Fruit fly (Drosophila melanogaster) whole organism, embryonic: ENCODE measurements around the gene CG46467.

Experiments used
- Ada2b ChIP-seq: fragments of 200-800 bp; sonication (Bioruptor generic); IDR thresholded peaks from 2 replicates; pipeline ENCODE4 v1.3.6; 2022; ENCODE audit warnings: missing biosample characterization, missing genetic modification characterization
- Atf3 ChIP-seq: fragments of 200-800 bp; sonication (Bioruptor generic); optimal IDR thresholded peaks from 3 replicates; lab custom pipeline; 2016; ENCODE audit warnings: missing biosample characterization, missing genetic modification characterization
- B-H1 ChIP-seq: fragments of 200-800 bp; sonication (Bioruptor generic); IDR thresholded peaks from 3 replicates; pipeline ENCODE4 v1.3.6; 2022; ENCODE audit warnings: missing biosample characterization, missing genetic modification characterization
- BEAF-32 ChIP-seq: fragments of 200-800 bp; sonication (Bioruptor generic); optimal IDR thresholded peaks from 3 replicates; lab custom pipeline; 2017; ENCODE audit warnings: missing biosample characterization, missing genetic modification characterization, mild to moderate bottlenecking, moderate library complexity, missing genetic modification reagents
- Bdp1 ChIP-seq: fragments of 200-800 bp; sonication (Bioruptor generic); optimal IDR thresholded peaks from 3 replicates; lab custom pipeline; 2016; ENCODE audit warnings: missing biosample characterization, missing genetic modification characterization
- CG11456 ChIP-seq: fragments of 200-800 bp; sonication (Bioruptor generic); IDR thresholded peaks from 3 replicates; pipeline ENCODE4 v1.3.6; 2022; ENCODE audit warnings: missing biosample characterization, missing genetic modification characterization
- CG13424 ChIP-seq: fragments of 200-800 bp; sonication (Bioruptor generic); optimal IDR thresholded peaks from 2 replicates; lab custom pipeline; 2019; ENCODE audit warnings: missing biosample characterization, mild to moderate bottlenecking, missing genetic modification characterization, moderate library complexity
- CG14710 ChIP-seq: fragments of 200-800 bp; sonication (Bioruptor generic); optimal IDR thresholded peaks from 3 replicates; lab custom pipeline; 2019; ENCODE audit warnings: missing biosample characterization, mild to moderate bottlenecking, missing genetic modification characterization, moderate library complexity
- CG15696 ChIP-seq: fragments of 200-800 bp; sonication (Bioruptor generic); optimal IDR thresholded peaks from 2 replicates; lab custom pipeline; 2019; ENCODE audit warnings: missing biosample characterization, mild to moderate bottlenecking, missing genetic modification characterization, moderate library complexity
- CG2120 ChIP-seq: fragments of 200-800 bp; sonication (Bioruptor generic); optimal IDR thresholded peaks from 3 replicates; lab custom pipeline; 2016; ENCODE audit warnings: missing biosample characterization, missing genetic modification characterization
- CG2875 ChIP-seq: fragments of 200-800 bp; sonication (Bioruptor generic); optimal IDR thresholded peaks from 2 replicates; lab custom pipeline; 2017; ENCODE audit warnings: missing biosample characterization, mild to moderate bottlenecking, missing genetic modification characterization, missing genetic modification reagents
- CG3065 ChIP-seq: fragments of 200-800 bp; sonication (Bioruptor generic); optimal IDR thresholded peaks from 2 replicates; lab custom pipeline; 2016; ENCODE audit warnings: missing biosample characterization, missing genetic modification characterization
- CG31388 ChIP-seq: fragments of 200-800 bp; sonication (Bioruptor generic); optimal IDR thresholded peaks from 2 replicates; lab custom pipeline; 2016; ENCODE audit warnings: missing biosample characterization, missing genetic modification characterization
- CG6765 ChIP-seq: fragments of 200-800 bp; sonication (Bioruptor generic); optimal IDR thresholded peaks from 3 replicates; lab custom pipeline; 2017; ENCODE audit warnings: missing biosample characterization, mild to moderate bottlenecking, missing genetic modification characterization
- CG7786 ChIP-seq: fragments of 200-800 bp; sonication (Bioruptor generic); optimal IDR thresholded peaks from 2 replicates; lab custom pipeline; 2016; ENCODE audit warnings: missing biosample characterization, missing genetic modification characterization
- CG8944 ChIP-seq: fragments of 200-800 bp; sonication (Bioruptor generic); optimal IDR thresholded peaks from 3 replicates; lab custom pipeline; 2016; ENCODE audit warnings: missing biosample characterization, missing genetic modification characterization
- CG9215 ChIP-seq: fragments of 200-800 bp; sonication (Bioruptor generic); IDR thresholded peaks from 2 replicates; pipeline ENCODE4 v1.3.6; 2022; ENCODE audit warnings: missing biosample characterization, missing genetic modification characterization
- CG9437 ChIP-seq: fragments of 200-800 bp; sonication (Bioruptor generic); optimal IDR thresholded peaks from 2 replicates; lab custom pipeline; 2018; ENCODE audit warnings: missing biosample characterization, mild to moderate bottlenecking, missing genetic modification characterization
- Dad ChIP-seq: fragments of 200-800 bp; sonication (Bioruptor generic); optimal IDR thresholded peaks from 3 replicates; lab custom pipeline; 2016; ENCODE audit warnings: missing biosample characterization, missing genetic modification characterization
- Ets97D ChIP-seq: fragments of 200-800 bp; sonication (Bioruptor generic); optimal IDR thresholded peaks from 3 replicates; lab custom pipeline; 2016; ENCODE audit warnings: missing biosample characterization, missing genetic modification characterization
- Fer3 ChIP-seq: fragments of 200-800 bp; sonication (Bioruptor generic); optimal IDR thresholded peaks from 2 replicates; lab custom pipeline; 2018; ENCODE audit warnings: missing biosample characterization, mild to moderate bottlenecking, missing genetic modification characterization, moderate library complexity
- H15 ChIP-seq: fragments of 200-800 bp; sonication (Bioruptor generic); IDR thresholded peaks from 3 replicates; pipeline ENCODE4 v1.3.6; 2022; ENCODE audit warnings: missing biosample characterization, missing genetic modification characterization
- Hr39 ChIP-seq: fragments of >200 bp; optimal IDR thresholded peaks from 2 replicates; lab custom pipeline; 2017
- Hr78 ChIP-seq, 2 experiments: fragments of 200-800 bp in 1 of 2; fragments of >200 bp in 1 of 2; sonication (Bioruptor generic) in 1 of 2; optimal IDR thresholded peaks; 2 replicates each; lab custom pipeline; 2017 to 2019; ENCODE audit warnings: missing biosample characterization in 2 of 2, missing genetic modification characterization in 2 of 2, mild to moderate bottlenecking in 1 of 2, moderate library complexity in 1 of 2
- Oaz ChIP-seq: fragments of 200-800 bp; sonication (Bioruptor generic); IDR thresholded peaks from 2 replicates; pipeline ENCODE4 v1.3.6; 2022; ENCODE audit warnings: missing biosample characterization, missing genetic modification characterization
- Ssrp ChIP-seq: fragments of 200-800 bp; sonication (Bioruptor generic); optimal IDR thresholded peaks from 2 replicates; lab custom pipeline; 2018; ENCODE audit warnings: missing biosample characterization, mild to moderate bottlenecking, missing genetic modification characterization, moderate library complexity
- Vsx1 ChIP-seq: fragments of 200-800 bp; sonication (Bioruptor generic); optimal IDR thresholded peaks from 2 replicates; lab custom pipeline; 2017; ENCODE audit warnings: missing biosample characterization, mild to moderate bottlenecking, missing genetic modification characterization, missing genetic modification reagents
- ato ChIP-seq: fragments of 200-800 bp; sonication (Bioruptor generic); IDR thresholded peaks from 2 replicates; pipeline ENCODE4 v1.3.6; 2022; ENCODE audit warnings: missing biosample characterization, missing genetic modification characterization; ENCODE audit not compliant: partially characterized antibody
- cwo ChIP-seq: fragments of 200-800 bp; sonication (Bioruptor generic); optimal IDR thresholded peaks from 3 replicates; lab custom pipeline; 2017; ENCODE audit warnings: missing biosample characterization, missing genetic modification characterization, mild to moderate bottlenecking, moderate library complexity, missing genetic modification reagents
- dm ChIP-seq: fragments of 200-800 bp; sonication (Bioruptor generic); optimal IDR thresholded peaks from 3 replicates; lab custom pipeline; 2016; ENCODE audit warnings: missing biosample characterization, missing genetic modification characterization
- eyg ChIP-seq: fragments of 200-800 bp; sonication (Bioruptor generic); optimal IDR thresholded peaks from 3 replicates; lab custom pipeline; 2016; ENCODE audit warnings: missing biosample characterization, missing genetic modification characterization
- klu ChIP-seq: fragments of 200-800 bp; sonication (Bioruptor generic); IDR thresholded peaks from 2 replicates; pipeline ENCODE4 v1.3.6; 2022; ENCODE audit warnings: missing biosample characterization, missing genetic modification characterization
- kni ChIP-seq: fragments of 200-800 bp; sonication (Bioruptor generic); optimal IDR thresholded peaks from 3 replicates; lab custom pipeline; 2017; ENCODE audit warnings: mild to moderate bottlenecking, missing biosample characterization, missing genetic modification reagents, missing genetic modification characterization
- nerfin-2 ChIP-seq: fragments of 200-800 bp; sonication (Bioruptor generic); IDR thresholded peaks from 2 replicates; pipeline ENCODE4 v1.3.6; 2022; ENCODE audit warnings: missing biosample characterization, missing genetic modification characterization; ENCODE audit not compliant: partially characterized antibody
- nom ChIP-seq: fragments of 200-800 bp; sonication (Bioruptor generic); optimal IDR thresholded peaks from 2 replicates; lab custom pipeline; 2017; ENCODE audit warnings: missing biosample characterization, missing genetic modification characterization, mild to moderate bottlenecking, moderate library complexity, missing genetic modification reagents
- org-1 ChIP-seq: fragments of 200-800 bp; sonication (Bioruptor generic); optimal IDR thresholded peaks from 2 replicates; lab custom pipeline; 2017; ENCODE audit warnings: missing biosample characterization, missing genetic modification characterization
- peb ChIP-seq: fragments of 200-800 bp; sonication (Bioruptor generic); IDR thresholded peaks from 2 replicates; pipeline ENCODE4 v1.3.6; 2022; ENCODE audit warnings: missing biosample characterization, missing genetic modification characterization
- pzg ChIP-seq: fragments of 200-800 bp; sonication (Bioruptor generic); optimal IDR thresholded peaks from 3 replicates; lab custom pipeline; 2018; ENCODE audit warnings: missing biosample characterization, mild to moderate bottlenecking, missing genetic modification characterization, moderate library complexity
- sd ChIP-seq: fragments of 200-800 bp; sonication (Bioruptor generic); optimal IDR thresholded peaks from 3 replicates; lab custom pipeline; 2018; ENCODE audit warnings: missing biosample characterization, mild to moderate bottlenecking, missing genetic modification characterization, moderate library complexity
- shn ChIP-seq: fragments of 200-800 bp; sonication (Bioruptor generic); optimal IDR thresholded peaks from 3 replicates; lab custom pipeline; 2016; ENCODE audit warnings: missing biosample characterization, missing genetic modification characterization
- sisA ChIP-seq: fragments of 200-800 bp; sonication (Bioruptor generic); IDR thresholded peaks from 2 replicates; pipeline ENCODE4 v1.3.6; 2022; ENCODE audit warnings: missing biosample characterization, missing genetic modification characterization
- slou ChIP-seq: fragments of 200-800 bp; sonication (Bioruptor generic); optimal IDR thresholded peaks from 3 replicates; lab custom pipeline; 2016; ENCODE audit warnings: missing biosample characterization, missing genetic modification characterization
- ssp ChIP-seq: fragments of 200-800 bp; sonication (Bioruptor generic); IDR thresholded peaks from 2 replicates; pipeline ENCODE4 v1.3.6; 2022; ENCODE audit warnings: missing biosample characterization, missing genetic modification characterization
- stwl ChIP-seq: fragments of 200-800 bp; sonication (Bioruptor generic); optimal IDR thresholded peaks from 3 replicates; lab custom pipeline; 2018; ENCODE audit warnings: missing biosample characterization, mild to moderate bottlenecking, missing genetic modification characterization, moderate library complexity
- sug ChIP-seq: fragments of 200-800 bp; optimal IDR thresholded peaks from 2 replicates; lab custom pipeline; 2019; ENCODE audit warnings: missing biosample characterization, mild to moderate bottlenecking, missing genetic modification characterization, moderate library complexity
- tap ChIP-seq: fragments of 200-800 bp; optimal IDR thresholded peaks from 3 replicates; lab custom pipeline; 2019; ENCODE audit warnings: missing biosample characterization, mild to moderate bottlenecking, missing genetic modification characterization, moderate library complexity
- zen ChIP-seq: fragments of 200-800 bp; sonication (Bioruptor generic); optimal IDR thresholded peaks from 3 replicates; lab custom pipeline; 2018; ENCODE audit warnings: missing biosample characterization, mild to moderate bottlenecking, missing genetic modification characterization, moderate library complexity
- zen2 ChIP-seq: fragments of 200-800 bp; sonication (Bioruptor generic); IDR thresholded peaks from 3 replicates; pipeline ENCODE4 v1.3.6; 2022; ENCODE audit warnings: missing biosample characterization, missing genetic modification characterization; ENCODE audit not compliant: partially characterized antibody
- zfh2 ChIP-seq: fragments of 200-800 bp; sonication (Bioruptor generic); optimal IDR thresholded peaks from 2 replicates; lab custom pipeline; 2016; ENCODE audit warnings: missing biosample characterization, missing genetic modification characterization

Gene CG46467

DNA sequence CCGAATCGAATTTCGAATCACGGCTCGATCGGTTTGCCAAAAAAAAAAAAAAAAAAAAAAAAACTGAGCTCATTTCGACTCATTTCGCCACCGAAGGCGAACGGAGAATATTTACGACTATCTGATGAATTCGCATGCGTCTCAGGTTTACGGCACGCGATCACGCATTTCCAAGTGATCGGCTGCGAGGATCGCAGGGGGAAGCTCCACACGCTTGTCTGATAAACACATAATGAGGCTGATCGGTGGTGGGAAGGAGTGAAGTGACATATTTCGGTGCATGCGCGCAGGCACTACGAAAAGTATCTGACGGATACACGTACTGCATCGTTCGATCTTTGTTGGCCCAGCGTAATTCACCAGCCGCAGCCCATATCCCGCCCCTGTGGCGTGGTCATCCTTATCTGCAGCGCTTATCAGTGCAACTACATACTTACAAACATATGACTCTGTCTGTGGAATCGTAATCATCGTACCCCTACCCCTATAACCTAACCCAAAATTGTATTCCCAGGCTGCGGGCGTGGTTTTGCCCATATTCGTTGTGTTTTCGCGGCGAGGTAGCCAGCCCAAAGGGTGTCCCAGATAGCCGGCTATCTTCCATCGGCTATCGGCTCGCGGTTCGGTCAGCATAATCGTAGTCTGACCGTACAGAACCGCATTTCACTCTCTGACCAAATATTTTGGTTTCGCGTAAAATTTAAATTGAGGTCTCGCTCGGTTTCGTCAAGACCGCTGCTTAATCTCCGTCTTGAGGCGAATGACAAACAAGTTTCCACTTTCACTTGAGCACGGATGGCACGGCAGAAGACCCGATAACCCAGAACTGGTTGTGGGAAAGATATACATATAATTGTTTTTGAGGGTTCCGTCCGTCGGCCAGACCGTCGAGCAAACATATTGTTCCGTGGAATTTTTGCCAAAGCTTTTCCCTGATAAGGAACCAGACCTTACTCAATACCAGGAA, 52.7 kb downstream of the CG46467 start (continued):
- no peak for TF ChIP-seq zen (tag; lab: Kevin White, UChicago)
- no peak for TF ChIP-seq org-1 (GFP tag; lab: Kevin White, UChicago)
- TF ChIP-seq Atf3 (GFP tag; lab: Kevin White, UChicago): no peak
- TF ChIP-seq CG13424: no peak
- no peak for TF ChIP-seq CG7786 (GFP tag; lab: Kevin White, UChicago)
- TF ChIP-seq sd: peak; percentile 49
- TF ChIP-seq eyg (GFP tag; lab: Kevin White, UChicago): no peak
- no peak for TF ChIP-seq CG31388 (GFP tag; lab: Kevin White, UChicago)
- TF ChIP-seq CG2120: no peak
- no peak for TF ChIP-seq CG9215 (GFP tag; lab: Robert Waterston, UW)
- no peak for TF ChIP-seq kni (GFP tag; lab: Kevin White, UChicago)
- TF ChIP-seq CG11456 (GFP tag; lab: Robert Waterston, UW): no peak
- no peak for TF ChIP-seq ssp (GFP tag; lab: Robert Waterston, UW)
- TF ChIP-seq CG8944 (GFP tag; lab: Kevin White, UChicago): no peak
- peak; percentile 19 for TF ChIP-seq sug (tag; lab: Kevin White, UChicago)
- no peak for TF ChIP-seq nom (GFP tag; lab: Kevin White, UChicago)
- TF ChIP-seq Fer3: no peak
- TF ChIP-seq pzg (GFP tag; lab: Kevin White, UChicago): no peak
- no peak for TF ChIP-seq CG15696 (tag; lab: Kevin White, UChicago)
- no peak for TF ChIP-seq ato (GFP tag; lab: Robert Waterston, UW)
- no peak for TF ChIP-seq sisA (GFP tag; lab: Robert Waterston, UW)
- TF ChIP-seq CG3065: no peak
- no peak for TF ChIP-seq Bdp1 (GFP tag; lab: Kevin White, UChicago)
- no peak for TF ChIP-seq Hr78 (GFP tag; optimal IDR thresholded peaks at IDR 0.05; lab: Kevin White, UChicago)
- no peak for TF ChIP-seq Vsx1
- no peak for TF ChIP-seq Hr39 (lab: Kevin White, UChicago)
- TF ChIP-seq CG2875: no peak
- TF ChIP-seq CG6765 (GFP tag; lab: Kevin White, UChicago): no peak
- TF ChIP-seq stwl (tag; lab: Kevin White, UChicago): no peak
- no peak for TF ChIP-seq BEAF-32 (GFP tag; lab: Kevin White, UChicago)
- peak; percentile 41 for TF ChIP-seq cwo (GFP tag; lab: Kevin White, UChicago)
- no peak for TF ChIP-seq B-H1 (GFP tag; lab: Robert Waterston, UW)
- TF ChIP-seq tap: no peak
- no peak for TF ChIP-seq Ada2b (GFP tag; lab: Robert Waterston, UW)
- no peak for TF ChIP-seq dm (GFP tag; lab: Kevin White, UChicago)
- no peak for TF ChIP-seq Ssrp (tag; lab: Kevin White, UChicago)
- no peak for TF ChIP-seq Ets97D (GFP tag; lab: Kevin White, UChicago)
- TF ChIP-seq CG14710 (tag; lab: Kevin White, UChicago): no peak
- TF ChIP-seq Dad: no peak
- TF ChIP-seq slou (GFP tag; lab: Kevin White, UChicago): no peak
- no peak for TF ChIP-seq H15 (GFP tag; lab: Robert Waterston, UW)
- TF ChIP-seq peb (GFP tag; lab: Robert Waterston, UW): no peak
- TF ChIP-seq shn: no peak
- no peak for TF ChIP-seq CG9437 (GFP tag; lab: Kevin White, UChicago)
- no peak for TF ChIP-seq zfh2 (GFP tag; lab: Kevin White, UChicago)
- no peak for TF ChIP-seq klu
- TF ChIP-seq nerfin-2: no peak
- TF ChIP-seq zen2 (GFP tag; lab: Robert Waterston, UW): no peak
- no peak for TF ChIP-seq Oaz (GFP tag; lab: Robert Waterston, UW)
